Worm (Caenorhabditis elegans): ENCODE results near the gene T01G1.4.

Gene T01G1.4

ce11 chrIV:11398267-11398825 is 37.0 kb upstream of the T01G1.4 start, which contains the start of gene dsl-6:
TSS of gene dsl-6 (minus strand) at chrIV:11398317.
- peak; percentile 53 for TF ChIP-seq ceh-100 (GFP tag; IDR thresholded peaks at IDR 0.05)
- TF ChIP-seq mcd-1 (GFP tag; IDR thresholded peaks at IDR 0.05) = 0 out of 2 replicates have a peak, but pooled peaks have one; percentile 30

ce11 chrIV:11394243-11394642 is 32.9 kb upstream of the T01G1.4 start, which contains the start of gene tag-89:
TSS of gene tag-89 (plus strand) at chrIV:11394543.
- TF ChIP-seq rpc-1 (optimal IDR thresholded peaks at IDR 0.05) (no peak), rpc-1 (tag; optimal IDR thresholded peaks at IDR 0.05) (no peak), madf-6 (GFP tag; IDR thresholded peaks at IDR 0.05) (no peak), ztf-26 (tag; optimal IDR thresholded peaks at IDR 0.05) (no peak), pbrm-1 (GFP tag; IDR thresholded peaks at IDR 0.05) (no peak), ceh-100 (GFP tag; IDR thresholded peaks at IDR 0.05) (no peak), zfh-2 (GFP tag; conservative IDR thresholded peaks at IDR 0.05) (no peak), B0019.2 (GFP tag; conservative IDR thresholded peaks at IDR 0.05) (no peak), C06A6.2 (GFP tag; conservative IDR thresholded peaks at IDR 0.05) (no peak), F22D6.2 (tag; optimal IDR thresholded peaks at IDR 0.05) (no peak), unc-130 (GFP tag; optimal IDR thresholded peaks at IDR 0.05) (no peak), repo-1 (tag; optimal IDR thresholded peaks at IDR 0.05) (no peak), attf-5 (GFP tag; optimal IDR thresholded peaks at IDR 0.05) (no peak), chd-7 (tag; optimal IDR thresholded peaks at IDR 0.05) (no peak), atf-7 (tag; optimal IDR thresholded peaks at IDR 0.05) (no peak), Y53G8AR.9 (GFP tag; conservative IDR thresholded peaks at IDR 0.05) (no peak), F52B5.7 (tag; optimal IDR thresholded peaks at IDR 0.05) (no peak)

- no peak for TF ChIP-seq akir-1 (GFP tag; optimal IDR thresholded peaks at IDR 0.05)
- TF ChIP-seq atf-7 (tag; optimal IDR thresholded peaks at IDR 0.05) = no peak
- no peak for TF ChIP-seq zim-3 (tag; optimal IDR thresholded peaks at IDR 0.05)
- no peak for TF ChIP-seq zfh-2 (GFP tag; conservative IDR thresholded peaks at IDR 0.05)
- no peak for TF ChIP-seq mes-4 (tag; optimal IDR thresholded peaks at IDR 0.05)
- no peak for TF ChIP-seq madf-3 (GFP tag; IDR thresholded peaks at IDR 0.05)
- no peak for TF ChIP-seq rpc-1 (optimal IDR thresholded peaks at IDR 0.05)
- TF ChIP-seq rpc-1 (tag; optimal IDR thresholded peaks at IDR 0.05) = no peak
- no peak for TF ChIP-seq fkh-3 (tag; optimal IDR thresholded peaks at IDR 0.05)
- TF ChIP-seq snpc-1.1 (tag; optimal IDR thresholded peaks at IDR 0.05; ENCODE audit: insufficient read depth) = no peak
- TF ChIP-seq sptf-2 (GFP tag; optimal IDR thresholded peaks at IDR 0.05) = no peak
- TF ChIP-seq bed-1 (GFP tag; IDR thresholded peaks at IDR 0.05) = no peak
- TF ChIP-seq somi-1 (GFP tag; optimal IDR thresholded peaks at IDR 0.05) = no peak
- TF ChIP-seq ceh-91 (GFP tag; IDR thresholded peaks at IDR 0.05) = no peak
- TF ChIP-seq ceh-40 (GFP tag; IDR thresholded peaks at IDR 0.05) = no peak
- TF ChIP-seq K12H6.12 (tag; optimal IDR thresholded peaks at IDR 0.05) = no peak
- TF ChIP-seq B0035.1 (tag; optimal IDR thresholded peaks at IDR 0.05) = no peak
- no peak for TF ChIP-seq hlh-26 (GFP tag; conservative IDR thresholded peaks at IDR 0.05)
These were observed 27.4 kb upstream of the T01G1.4 start for ce11 chrIV:11388684-11389083.

- TF ChIP-seq ztf-22 (GFP tag; optimal IDR thresholded peaks at IDR 0.05) (no peak), F49E8.2 (tag; optimal IDR thresholded peaks at IDR 0.05; ENCODE audit: insufficient read depth) (no peak), ztf-26 (tag; optimal IDR thresholded peaks at IDR 0.05) (no peak), tbp1 (GFP tag; optimal IDR thresholded peaks at IDR 0.05) (no peak), F22D6.2 (tag; optimal IDR thresholded peaks at IDR 0.05) (no peak), hmg-20 (GFP tag; IDR thresholded peaks at IDR 0.05) (no peak), die-1 (tag; optimal IDR thresholded peaks at IDR 0.05) (no peak), athp-1 (tag; optimal IDR thresholded peaks at IDR 0.05) (no peak), efl-1 (GFP tag; optimal IDR thresholded peaks at IDR 0.05) (no peak), Y67H2A.10 (GFP tag; conservative IDR thresholded peaks at IDR 0.05) (no peak), B0035.1 (tag; optimal IDR thresholded peaks at IDR 0.05) (no peak), him-1 (tag; optimal IDR thresholded peaks at IDR 0.05) (no peak), hlh-26 (GFP tag; conservative IDR thresholded peaks at IDR 0.05) (no peak), nhr-90 (tag; optimal IDR thresholded peaks at IDR 0.05) (no peak), hlh-12 (tag; optimal IDR thresholded peaks at IDR 0.05) (no peak), F52B5.7 (tag; optimal IDR thresholded peaks at IDR 0.05) (no peak)
These were observed 17.9 kb upstream of the T01G1.4 start, which contains the start of gene fbxb-76 for ce11 chrIV:11379254-11379653. TSS of gene fbxb-76 (minus strand) at chrIV:11379354.

All from whole organism, young adult.